Worm (Caenorhabditis elegans) whole organism, L2 larva: Measurements from ENCODE around the gene T09A5.14.

ENCODE experiments used
- F13H6.1 ChIP-seq: sonication (generic microtip); optimal IDR thresholded peaks from 2 replicates; lab custom pipeline; 2016; ENCODE audit warnings: missing genetic modification characterization, missing compliant biosample characterization
- ama-1 ChIP-seq: fragments of 150-350 bp; optimal IDR thresholded peaks from 2 replicates; lab custom pipeline; 2018; ENCODE audit warnings: inconsistent platforms
- crh-2 ChIP-seq: sonication (generic microtip); optimal IDR thresholded peaks from 2 replicates; lab custom pipeline; 2017; ENCODE audit warnings: missing biosample characterization, missing genetic modification characterization
- mdl-1 ChIP-seq, 2 experiments: fragments of 150-350 bp in 1 of 2; sonication (generic microtip) in 1 of 2; optimal IDR thresholded peaks; 2 replicates each; lab custom pipeline; 2017; ENCODE audit warnings: missing biosample characterization in 2 of 2, missing genetic modification characterization in 2 of 2
- nhr-11 ChIP-seq: fragments of 150-350 bp; optimal IDR thresholded peaks from 2 replicates; lab custom pipeline; 2014; ENCODE audit warnings: missing biosample characterization, missing genetic modification characterization
- nhr-12 ChIP-seq: fragments of 150-350 bp; optimal IDR thresholded peaks from 2 replicates; lab custom pipeline; 2014; ENCODE audit warnings: missing biosample characterization, missing genetic modification characterization
- nhr-21 ChIP-seq: fragments of 150-350 bp; optimal IDR thresholded peaks from 2 replicates; lab custom pipeline; 2014; ENCODE audit warnings: missing biosample characterization, missing genetic modification characterization
- nhr-25 ChIP-seq: fragments of 150-350 bp; sonication (generic microtip); optimal IDR thresholded peaks from 3 replicates; lab custom pipeline; 2014; ENCODE audit warnings: missing biosample characterization, missing genetic modification characterization
- skn-1 ChIP-seq: sonication (generic microtip); optimal IDR thresholded peaks from 2 replicates; lab custom pipeline; 2017; ENCODE audit warnings: missing biosample characterization, missing genetic modification characterization
- sma-9 ChIP-seq, 2 experiments: fragments of 150-350 bp in 1 of 2; sonication (generic microtip) in 1 of 2; optimal IDR thresholded peaks; 2 replicates each; lab custom pipeline; 2014 to 2016; ENCODE audit warnings: missing genetic modification characterization in 2 of 2, mild to moderate bottlenecking in 1 of 2, missing biosample characterization in 1 of 2, missing compliant biosample characterization in 1 of 2, missing genetic modification reagents in 1 of 2, moderate library complexity in 1 of 2
- snpc-4 ChIP-seq: fragments of 150-350 bp; optimal IDR thresholded peaks from 2 replicates; lab custom pipeline; 2014; ENCODE audit warnings: missing biosample characterization, missing genetic modification characterization
- unc-39 ChIP-seq: fragments of 150-350 bp; optimal IDR thresholded peaks from 2 replicates; lab custom pipeline; 2014; ENCODE audit warnings: missing biosample characterization, missing genetic modification characterization
- ztf-1 ChIP-seq: fragments of 200-800 bp; sonication (Bioruptor generic); conservative IDR thresholded peaks from 2 replicates; pipeline ENCODE4 v1.3.6; 2022; ENCODE audit warnings: missing genetic modification characterization, missing compliant biosample characterization

DNA sequence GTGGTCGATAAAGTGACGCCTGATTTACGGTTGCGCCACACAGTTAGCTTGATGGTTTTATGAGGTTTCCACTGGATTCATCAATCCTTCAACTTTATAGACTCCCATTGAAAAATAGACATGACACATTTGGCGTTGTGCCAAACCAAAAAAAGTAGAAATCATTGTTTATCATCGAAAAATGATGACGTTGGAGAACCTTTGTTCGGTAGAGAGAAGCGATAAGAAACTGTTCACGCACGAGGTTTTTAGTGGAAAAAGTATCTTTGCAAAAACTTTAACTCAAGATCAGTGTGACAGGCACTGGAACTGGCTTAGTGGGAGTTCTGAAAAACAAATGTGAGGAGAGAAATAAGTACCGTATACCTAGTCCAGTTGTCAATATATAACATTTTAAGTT is 18.5 kb upstream of the T09A5.14 start:
- no peak for TF ChIP-seq nhr-25 (tag; lab: Kevin White, UChicago)
- no peak for TF ChIP-seq F13H6.1 (tag; lab: Kevin White, UChicago)
- TF ChIP-seq sma-9 (GFP tag; optimal IDR thresholded peaks at IDR 0.05; lab: Kevin White, UChicago), result no peak
- TF ChIP-seq sma-9 (tag; optimal IDR thresholded peaks at IDR 0.05; lab: Kevin White, UChicago), result no peak
- TF ChIP-seq skn-1 (tag; lab: Kevin White, UChicago), result peak; percentile 24
- no peak for TF ChIP-seq crh-2 (tag; lab: Kevin White, UChicago)
- no peak for TF ChIP-seq mdl-1 (tag; optimal IDR thresholded peaks at IDR 0.05; lab: Kevin White, UChicago)
- TF ChIP-seq nhr-11, result no peak
- TF ChIP-seq nhr-12 (tag; lab: Kevin White, UChicago), result no peak
- no peak for TF ChIP-seq unc-39 (tag; lab: Kevin White, UChicago)
- TF ChIP-seq nhr-21 (tag; lab: Kevin White, UChicago), result no peak
- no peak for TF ChIP-seq ama-1
- no peak for TF ChIP-seq ztf-1
- TF ChIP-seq snpc-4 (tag; lab: Kevin White, UChicago), result no peak
